Fruit fly (Drosophila melanogaster): ENCODE data around the gene CG12395.

CG12395 gene

DNA sequence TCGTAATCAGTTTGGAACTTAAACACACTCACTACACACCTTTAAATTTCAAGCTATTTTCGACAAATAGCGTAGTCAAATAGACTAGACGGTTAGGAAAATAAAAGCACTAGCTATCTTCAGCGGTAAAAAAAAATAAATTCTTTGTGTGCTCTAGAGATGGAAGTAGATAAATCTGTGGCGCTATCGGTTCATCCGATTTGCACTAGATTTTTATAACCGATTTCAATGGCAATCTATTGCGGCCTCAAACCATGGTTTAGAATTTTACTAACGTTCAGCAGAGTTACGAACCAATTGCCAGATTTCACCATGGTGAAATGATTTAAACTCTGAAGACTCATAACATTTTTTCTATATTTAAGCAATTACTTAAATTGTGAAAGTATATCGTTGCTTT is 33.8 kb upstream of the CG12395 start (continued):
- no peak for TF ChIP-seq Optix (GFP tag; IDR thresholded peaks at IDR 0.05)
- peak; percentile 68 for TF ChIP-seq Myb (GFP tag; optimal IDR thresholded peaks at IDR 0.05)
- peak; percentile 58 for TF ChIP-seq row (GFP tag; IDR thresholded peaks at IDR 0.05)
- no peak for TF ChIP-seq CG10565 (GFP tag; optimal IDR thresholded peaks at IDR 0.05)
- TF ChIP-seq pb (GFP tag; optimal IDR thresholded peaks at IDR 0.05), result no peak
- TF ChIP-seq CG12104 (GFP tag; optimal IDR thresholded peaks at IDR 0.05), result no peak
- no peak for TF ChIP-seq ssp (GFP tag; IDR thresholded peaks at IDR 0.05)
- no peak for TF ChIP-seq Ada2b (GFP tag; IDR thresholded peaks at IDR 0.05)
- no peak for TF ChIP-seq gcm2 (GFP tag; optimal IDR thresholded peaks at IDR 0.05)
- no peak for TF ChIP-seq trh (GFP tag; optimal IDR thresholded peaks at IDR 0.05)
- TF ChIP-seq sr (GFP tag; IDR thresholded peaks at IDR 0.05), result no peak
- TF ChIP-seq CG4424 (GFP tag; optimal IDR thresholded peaks at IDR 0.05), result no peak
- peak; percentile 26 for TF ChIP-seq sqz (GFP tag; optimal IDR thresholded peaks at IDR 0.05)
- TF ChIP-seq CG11723 (GFP tag; optimal IDR thresholded peaks at IDR 0.05), result no peak
- peak; percentile 1 for TF ChIP-seq gem (tag; optimal IDR thresholded peaks at IDR 0.05)
- no peak for TF ChIP-seq Atf-2 (GFP tag; optimal IDR thresholded peaks at IDR 0.05)
- TF ChIP-seq CG17359 (tag; optimal IDR thresholded peaks at IDR 0.05), result peak; percentile 40
- no peak for TF ChIP-seq HmgD (GFP tag; optimal IDR thresholded peaks at IDR 0.05)
- TF ChIP-seq Adf1 (GFP tag; IDR thresholded peaks at IDR 0.05), result no peak
- no peak for TF ChIP-seq ro (GFP tag; IDR thresholded peaks at IDR 0.05)
- no peak for TF ChIP-seq Dfd (GFP tag; optimal IDR thresholded peaks at IDR 0.05)
- TF ChIP-seq twi (tag; optimal IDR thresholded peaks at IDR 0.05), result no peak
- TF ChIP-seq vnd (GFP tag; IDR thresholded peaks at IDR 0.05; ENCODE audit: partially characterized antibody), result peak; percentile 51; the same call in 2 of the 3 replicates
- no peak for TF ChIP-seq CG11085 (GFP tag; IDR thresholded peaks at IDR 0.05)
- TF ChIP-seq gsb-n (tag; optimal IDR thresholded peaks at IDR 0.05), result no peak
- peak; percentile 46; the same call in 1 of the 2 replicates for TF ChIP-seq MBD-R2 (GFP tag; IDR thresholded peaks at IDR 0.05)
- no peak for TF ChIP-seq Xbp1 (GFP tag; optimal IDR thresholded peaks at IDR 0.05)
- no peak for TF ChIP-seq CG33557 (GFP tag; optimal IDR thresholded peaks at IDR 0.05)
- TF ChIP-seq CG30403 (GFP tag; optimal IDR thresholded peaks at IDR 0.05), result peak; percentile 17
- no peak for TF ChIP-seq cato (GFP tag; optimal IDR thresholded peaks at IDR 0.05; ENCODE audit: borderline replicate concordance)
- TF ChIP-seq Bdp1 (GFP tag; optimal IDR thresholded peaks at IDR 0.05), result no peak
- TF ChIP-seq Neu2 (GFP tag; optimal IDR thresholded peaks at IDR 0.05; ENCODE audit: borderline replicate concordance), result no peak
- no peak for TF ChIP-seq CG6765 (GFP tag; optimal IDR thresholded peaks at IDR 0.05)
- TF ChIP-seq chinmo (GFP tag; IDR thresholded peaks at IDR 0.05; ENCODE audit: partially characterized antibody), result 0 out of 4 replicates have a peak, but pooled peaks have one; percentile 69
- peak; percentile 86 for TF ChIP-seq Ets65A (GFP tag)
- no peak for TF ChIP-seq chm (GFP tag; IDR thresholded peaks at IDR 0.05)
- no peak for TF ChIP-seq CG2889 (GFP tag; IDR thresholded peaks at IDR 0.05)
- peak; percentile 10 for TF ChIP-seq grau (tag; optimal IDR thresholded peaks at IDR 0.05)
- TF ChIP-seq Sox102F (GFP tag; optimal IDR thresholded peaks at IDR 0.05), result no peak
- no peak for TF ChIP-seq CG2202 (tag; optimal IDR thresholded peaks at IDR 0.05)
- no peak for TF ChIP-seq CG12299 (tag; optimal IDR thresholded peaks at IDR 0.05)
- no peak for TF ChIP-seq CG9876 (GFP tag; optimal IDR thresholded peaks at IDR 0.05)
- peak; percentile 6 for TF ChIP-seq Dad (GFP tag; optimal IDR thresholded peaks at IDR 0.05)
- peak; percentile 33 for TF ChIP-seq bigmax (GFP tag; optimal IDR thresholded peaks at IDR 0.05)
- TF ChIP-seq CG11695 (GFP tag; IDR thresholded peaks at IDR 0.05), result no peak
- TF ChIP-seq gsb (GFP tag; IDR thresholded peaks at IDR 0.05), result no peak
- no peak for TF ChIP-seq ham (GFP tag; IDR thresholded peaks at IDR 0.05)
- peak; percentile 61 for TF ChIP-seq Dp (GFP tag; optimal IDR thresholded peaks at IDR 0.05)
- no peak for TF ChIP-seq gt (GFP tag; IDR thresholded peaks at IDR 0.05)
- TF ChIP-seq CG10959 (GFP tag; IDR thresholded peaks at IDR 0.05), result no peak
- TF ChIP-seq CG33213 (GFP tag; optimal IDR thresholded peaks at IDR 0.05), result peak; percentile 67
- TF ChIP-seq CG16813 (GFP tag; IDR thresholded peaks at IDR 0.05; ENCODE audit: partially characterized antibody), result peak; percentile 71
